Worm (Caenorhabditis elegans) whole organism, L4 larva: ENCODE data around the gene VC5.2.

Experiments
- ceh-32 ChIP-seq: sonication (generic microtip); optimal IDR thresholded peaks from 2 replicates; lab custom pipeline; 2016; ENCODE audit warnings: mild to moderate bottlenecking, missing genetic modification characterization, missing compliant biosample characterization; ENCODE audit not compliant: poor library complexity
- ces-1 ChIP-seq: fragments of 150-350 bp; sonication (generic microtip); optimal IDR thresholded peaks from 4 replicates; lab custom pipeline; 2014; ENCODE audit warnings: missing biosample characterization, missing genetic modification reagents, missing genetic modification characterization
- gei-8 ChIP-seq: fragments of 200-800 bp; sonication (Bioruptor generic); optimal IDR thresholded peaks from 2 replicates; lab custom pipeline; 2018; ENCODE audit warnings: mild to moderate bottlenecking, missing genetic modification characterization, missing compliant biosample characterization
- jun-1 ChIP-seq: fragments of 150-350 bp; optimal IDR thresholded peaks from 2 replicates; lab custom pipeline; 2014; ENCODE audit warnings: missing biosample characterization, missing genetic modification reagents, missing genetic modification characterization
- lin-38 ChIP-seq: fragments of 200-800 bp; sonication (Bioruptor generic); IDR thresholded peaks from 2 replicates; pipeline ENCODE4 v1.3.6; 2022; ENCODE audit warnings: missing genetic modification reagents, missing genetic modification characterization, missing compliant biosample characterization
- unc-62 ChIP-seq, 3 experiments: fragments of 150-350 bp in 1 of 3; sonication (generic microtip); optimal IDR thresholded peaks in 2 of 3; peaks in 1 of 3; 1 replicate in 1 of 3; 2 replicates in 2 of 3; lab custom pipeline; 2014 to 2017; ENCODE audit warnings: missing biosample characterization in 3 of 3, missing genetic modification characterization in 3 of 3, missing genetic modification reagents in 3 of 3, missing genotype in 1 of 3
- zip-11 ChIP-seq: fragments of 200-800 bp; sonication (Bioruptor generic); IDR thresholded peaks from 2 replicates; pipeline ENCODE4 v1.3.6; 2022; ENCODE audit warnings: missing genetic modification characterization, missing compliant biosample characterization

Gene VC5.2

DNA sequence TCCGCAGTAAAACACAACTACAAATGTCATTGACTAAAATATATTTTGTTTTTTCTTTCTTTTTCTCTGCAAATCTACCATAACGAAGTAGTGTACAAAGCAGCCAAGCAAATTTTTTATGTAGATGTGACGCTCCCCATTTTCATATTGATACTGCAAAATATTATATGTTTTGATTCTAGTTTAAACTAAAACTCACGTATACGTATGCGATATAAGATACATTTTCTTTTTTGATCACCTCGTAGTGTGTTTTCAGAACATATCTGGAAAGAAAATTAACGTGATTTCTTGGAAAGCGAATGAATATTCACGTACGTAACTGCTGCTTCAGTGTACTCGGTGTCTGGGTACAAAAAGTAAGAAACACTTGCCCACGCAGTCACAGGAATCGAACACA lies 51.1 kb downstream of the VC5.2 start:
- peak in 1 of 2 experiments; percentile 94 for TF ChIP-seq unc-62 (GFP tag; optimal IDR thresholded peaks at IDR 0.05 in 1 of 2; lab: Kevin White, UChicago)
- TF ChIP-seq unc-62 (tag; optimal IDR thresholded peaks at IDR 0.05; lab: Kevin White, UChicago): no peak
- TF ChIP-seq jun-1 (tag; lab: Kevin White, UChicago): no peak

DNA sequence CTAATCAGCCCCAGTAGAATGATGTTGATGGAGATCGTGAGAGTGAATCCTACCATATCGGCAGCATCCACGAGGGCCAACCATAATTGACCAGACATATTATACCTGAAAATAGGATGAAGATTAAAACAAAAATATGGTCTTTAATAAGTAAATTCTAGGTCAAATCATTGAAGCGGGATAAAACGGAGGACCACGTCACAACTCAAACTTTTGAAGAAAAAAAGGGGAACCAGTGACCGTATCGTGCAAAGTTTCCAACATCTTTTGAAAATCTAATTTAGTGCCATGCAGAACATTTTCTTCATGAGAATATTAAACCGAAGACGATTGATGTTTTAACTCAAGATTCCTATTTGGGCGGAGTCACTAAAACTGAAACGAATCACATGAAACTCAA lies 52.6 kb downstream of the VC5.2 start, which contains the start of gene str-112:
Gene str-112 (minus strand): TSS at position 101 of the 400 bp plus-strand sequence.
- no peak for TF ChIP-seq ces-1 (GFP tag; lab: Kevin White, UChicago)
- no peak for TF ChIP-seq ceh-32 (tag; lab: Kevin White, UChicago)
- TF ChIP-seq zip-11 (GFP tag; lab: Robert Waterston, UW): no peak
- TF ChIP-seq lin-38 (GFP tag; lab: Robert Waterston, UW): no peak
- TF ChIP-seq gei-8 (GFP tag; lab: Kevin White, UChicago): no peak
